Worm (Caenorhabditis elegans) whole organism, L1 larva: ENCODE data around the gene C09G9.5.
A peak's percentile ranks its signal among the peaks of the same experiment; 100 is the strongest.

Experiments
- C16A3.4 ChIP-seq: fragments of 150-350 bp; optimal IDR thresholded peaks from 2 replicates; lab custom pipeline; 2014; ENCODE audit warnings: missing biosample characterization, missing genetic modification characterization
- C34B4.2 ChIP-seq: sonication (generic microtip); optimal IDR thresholded peaks from 2 replicates; lab custom pipeline; 2017; ENCODE audit warnings: mild to moderate bottlenecking, missing genetic modification characterization, missing compliant biosample characterization
- F16B12.6 ChIP-seq: fragments of 150-350 bp; optimal IDR thresholded peaks from 2 replicates; lab custom pipeline; 2014; ENCODE audit warnings: missing biosample characterization, missing genetic modification characterization
- aha-1 ChIP-seq: fragments of 150-350 bp; optimal IDR thresholded peaks from 2 replicates; lab custom pipeline; 2014; ENCODE audit warnings: missing biosample characterization, missing genetic modification characterization
- ama-1 ChIP-seq: fragments of 150-350 bp; optimal IDR thresholded peaks from 2 replicates; lab custom pipeline; 2014
- ceh-63 ChIP-seq: fragments of 200-800 bp; sonication (Bioruptor generic); optimal IDR thresholded peaks from 2 replicates; lab custom pipeline; 2018; ENCODE audit warnings: mild to moderate bottlenecking, missing genetic modification characterization, missing compliant biosample characterization
- ceh-8 ChIP-seq: fragments of 200-800 bp; sonication (Bioruptor generic); optimal IDR thresholded peaks from 2 replicates; lab custom pipeline; 2018; ENCODE audit warnings: mild to moderate bottlenecking, missing genetic modification characterization, moderate library complexity, missing compliant biosample characterization
- ceh-88 ChIP-seq: fragments of 200-800 bp; sonication (Bioruptor generic); IDR thresholded peaks from 2 replicates; pipeline ENCODE4 v1.3.6; 2022; ENCODE audit warnings: missing genetic modification characterization, missing compliant biosample characterization
- ceh-90 ChIP-seq: sonication (generic microtip); optimal IDR thresholded peaks from 2 replicates; lab custom pipeline; 2016; ENCODE audit warnings: missing genetic modification characterization, missing compliant biosample characterization
- egl-13 ChIP-seq: sonication (generic microtip); optimal IDR thresholded peaks from 2 replicates; lab custom pipeline; 2016; ENCODE audit warnings: missing genotype, missing genetic modification reagents, missing genetic modification characterization, missing compliant biosample characterization
- egl-27 ChIP-seq, 2 experiments: fragments of 150-350 bp in 1 of 2; sonication (generic microtip); optimal IDR thresholded peaks; 3 replicates each; lab custom pipeline; 2017 to 2018; ENCODE audit warnings: missing biosample characterization in 2 of 2, missing genetic modification characterization in 2 of 2, missing genetic modification reagents in 2 of 2
- ets-5 ChIP-seq: fragments of 200-800 bp; sonication (Bioruptor generic); IDR thresholded peaks from 2 replicates; pipeline ENCODE4 v1.3.6; 2022; ENCODE audit warnings: missing genetic modification characterization, missing compliant biosample characterization
- fkh-8 ChIP-seq: sonication (generic microtip); optimal IDR thresholded peaks from 2 replicates; lab custom pipeline; 2016; ENCODE audit warnings: mild to moderate bottlenecking, missing genetic modification characterization, missing compliant biosample characterization
- hlh-4 ChIP-seq: sonication (generic microtip); optimal IDR thresholded peaks from 2 replicates; lab custom pipeline; 2016; ENCODE audit warnings: mild to moderate bottlenecking, missing genetic modification characterization, missing compliant biosample characterization
- hpl-2 ChIP-seq: fragments of 150-350 bp; optimal IDR thresholded peaks from 2 replicates; lab custom pipeline; 2014; ENCODE audit warnings: missing biosample characterization, missing genetic modification reagents, missing genetic modification characterization
- jun-1 ChIP-seq: fragments of 150-350 bp; optimal IDR thresholded peaks from 2 replicates; lab custom pipeline; 2014; ENCODE audit warnings: missing biosample characterization, missing genetic modification reagents, missing genetic modification characterization
- lin-13 ChIP-seq: fragments of 150-350 bp; optimal IDR thresholded peaks from 2 replicates; lab custom pipeline; 2014; ENCODE audit warnings: missing biosample characterization, missing genetic modification reagents, missing genetic modification characterization
- lin-15B ChIP-seq: fragments of 150-350 bp; sonication (generic microtip); optimal IDR thresholded peaks from 3 replicates; lab custom pipeline; 2014; ENCODE audit warnings: missing biosample characterization, missing genetic modification characterization
- lin-35 ChIP-seq, 2 experiments: fragments of 150-350 bp; optimal IDR thresholded peaks; 2 replicates each; lab custom pipeline; 2014; ENCODE audit warnings: missing biosample characterization in 2 of 2, missing genetic modification characterization in 2 of 2, missing genetic modification reagents in 2 of 2
- lsy-2 ChIP-seq, 2 experiments: fragments of 150-350 bp; optimal IDR thresholded peaks; 2 replicates each; lab custom pipeline; 2014; ENCODE audit warnings: missing biosample characterization in 2 of 2, missing genetic modification characterization in 2 of 2
- mab-9 ChIP-seq: fragments of 200-800 bp; sonication (Bioruptor generic); IDR thresholded peaks from 2 replicates; pipeline ENCODE4 v1.3.6; 2022; ENCODE audit warnings: missing genetic modification reagents, missing genetic modification characterization, missing compliant biosample characterization
- mep-1 ChIP-seq: fragments of 150-350 bp; optimal IDR thresholded peaks from 2 replicates; lab custom pipeline; 2014; ENCODE audit warnings: missing biosample characterization, missing genetic modification characterization
- nhr-11 ChIP-seq: fragments of 150-350 bp; optimal IDR thresholded peaks from 2 replicates; lab custom pipeline; 2014; ENCODE audit warnings: missing biosample characterization, missing genetic modification characterization
- nhr-19 ChIP-seq: fragments of 200-800 bp; sonication (Bioruptor generic); conservative IDR thresholded peaks from 2 replicates; pipeline ENCODE4 v1.3.6; 2022; ENCODE audit warnings: missing genetic modification characterization, missing compliant biosample characterization
- nhr-20 ChIP-seq: sonication (generic microtip); optimal IDR thresholded peaks from 2 replicates; lab custom pipeline; 2016; ENCODE audit warnings: mild to moderate bottlenecking, missing genetic modification characterization, missing compliant biosample characterization
- nhr-237 ChIP-seq: fragments of 150-350 bp; optimal IDR thresholded peaks from 2 replicates; lab custom pipeline; 2014; ENCODE audit warnings: missing biosample characterization, missing genetic modification characterization
- nhr-47 ChIP-seq: sonication (generic microtip); optimal IDR thresholded peaks from 2 replicates; lab custom pipeline; 2016; ENCODE audit warnings: mild to moderate bottlenecking, missing genetic modification characterization, moderate library complexity, missing compliant biosample characterization
- nhr-71 ChIP-seq: sonication (generic microtip); optimal IDR thresholded peaks from 2 replicates; lab custom pipeline; 2016; ENCODE audit warnings: mild to moderate bottlenecking, missing genetic modification characterization, moderate library complexity, missing compliant biosample characterization
- nhr-76 ChIP-seq: sonication (generic microtip); optimal IDR thresholded peaks from 2 replicates; lab custom pipeline; 2017; ENCODE audit warnings: missing biosample characterization, missing genetic modification characterization
- nhr-77 ChIP-seq: fragments of 150-350 bp; optimal IDR thresholded peaks from 2 replicates; lab custom pipeline; 2014; ENCODE audit warnings: missing biosample characterization, missing genetic modification characterization
- nhr-85 ChIP-seq: sonication (generic microtip); peaks from one replicate; lab custom pipeline; 2016; ENCODE audit warnings: missing genetic modification characterization, inconsistent platforms, missing compliant biosample characterization
- nhr-90 ChIP-seq: sonication (generic microtip); optimal IDR thresholded peaks from 2 replicates; lab custom pipeline; 2016; ENCODE audit warnings: mild to moderate bottlenecking, missing genetic modification characterization, missing compliant biosample characterization; ENCODE audit not compliant: poor library complexity
- pag-3 ChIP-seq: sonication (generic microtip); optimal IDR thresholded peaks from 2 replicates; lab custom pipeline; 2017; ENCODE audit warnings: missing genetic modification characterization, mild to moderate bottlenecking, missing compliant biosample characterization, antibody characterized with exemption, borderline replicate concordance; ENCODE audit not compliant: insufficient read depth
- rnt-1 ChIP-seq: sonication (generic microtip); optimal IDR thresholded peaks from 2 replicates; lab custom pipeline; 2016; ENCODE audit warnings: mild to moderate bottlenecking, missing genetic modification characterization, moderate library complexity, missing compliant biosample characterization
- snpc-4 ChIP-seq: fragments of 150-350 bp; optimal IDR thresholded peaks from 2 replicates; lab custom pipeline; 2014; ENCODE audit warnings: missing biosample characterization, missing genetic modification characterization
- sup-37 ChIP-seq: fragments of 200-800 bp; sonication (Bioruptor generic); optimal IDR thresholded peaks from 2 replicates; lab custom pipeline; 2018; ENCODE audit warnings: mild to moderate bottlenecking, missing genetic modification characterization, missing compliant biosample characterization
- swsn-7 ChIP-seq: sonication (generic microtip); optimal IDR thresholded peaks from 2 replicates; lab custom pipeline; 2016; ENCODE audit warnings: missing genetic modification characterization, missing compliant biosample characterization
- tbx-2 ChIP-seq: sonication (generic microtip); optimal IDR thresholded peaks from 2 replicates; lab custom pipeline; 2016; ENCODE audit warnings: missing genetic modification characterization, missing compliant biosample characterization
- tlp-1 ChIP-seq: fragments of 150-350 bp; optimal IDR thresholded peaks from 2 replicates; lab custom pipeline; 2014; ENCODE audit warnings: missing biosample characterization, missing genetic modification characterization
- unc-30 ChIP-seq: sonication (generic microtip); optimal IDR thresholded peaks from 2 replicates; lab custom pipeline; 2017; ENCODE audit warnings: missing biosample characterization, missing genetic modification characterization
- unc-62 ChIP-seq: fragments of 150-350 bp; optimal IDR thresholded peaks from 2 replicates; lab custom pipeline; 2014; ENCODE audit warnings: missing biosample characterization, missing genetic modification reagents, missing genetic modification characterization
- unc-98 ChIP-seq: fragments of 200-800 bp; sonication (Bioruptor generic); IDR thresholded peaks from 2 replicates; pipeline ENCODE4 v1.3.6; 2022; ENCODE audit warnings: missing genetic modification characterization, missing compliant biosample characterization
- vab-15 ChIP-seq: sonication (generic microtip); optimal IDR thresholded peaks from 2 replicates; lab custom pipeline; 2017; ENCODE audit warnings: missing genotype, mild to moderate bottlenecking, missing genetic modification characterization, missing compliant biosample characterization
- xbp-1 ChIP-seq: sonication (generic microtip); optimal IDR thresholded peaks from 2 replicates; lab custom pipeline; 2016; ENCODE audit warnings: missing genetic modification characterization, missing compliant biosample characterization
- ztf-4 ChIP-seq: fragments of 150-350 bp; optimal IDR thresholded peaks from 2 replicates; lab custom pipeline; 2014; ENCODE audit warnings: missing biosample characterization, missing genetic modification characterization

C09G9.5 gene

DNA sequence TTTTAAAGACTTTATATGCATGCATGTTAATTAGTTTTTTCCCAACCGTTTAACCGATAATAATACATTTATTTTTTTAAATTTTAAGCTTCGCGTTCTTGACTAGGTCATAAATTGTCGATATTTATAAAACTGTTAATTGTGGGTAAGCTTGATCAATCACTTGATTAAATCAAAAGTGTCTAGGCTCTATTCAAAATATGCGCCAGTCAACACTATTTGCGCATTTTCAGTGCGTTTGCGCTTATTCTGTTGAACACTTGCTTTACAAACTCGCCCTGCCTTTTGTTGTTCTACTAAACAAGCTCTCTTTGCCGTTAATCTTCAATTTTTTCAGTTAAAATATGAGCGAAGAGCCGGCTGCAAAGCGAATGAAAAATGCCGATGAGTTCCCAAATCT, 4.8 kb downstream of the C09G9.5 start, which contains the start of gene spr-2 (continued):
- TF ChIP-seq nhr-20 (tag; lab: Kevin White, UChicago) (peak; percentile 81), tlp-1 (tag; lab: Kevin White, UChicago) (no peak), egl-13 (tag; lab: Kevin White, UChicago) (peak; percentile 39), lin-35 (GFP tag; optimal IDR thresholded peaks at IDR 0.05; lab: Kevin White, UChicago) (peak; percentile 86 to 91), nhr-76 (tag; lab: Kevin White, UChicago) (no peak), mep-1 (tag; lab: Kevin White, UChicago) (peak; percentile 92), hlh-4 (tag; lab: Kevin White, UChicago) (no peak), ceh-8 (peak; percentile 68), F16B12.6 (tag; lab: Kevin White, UChicago) (peak; percentile 52), lin-13 (peak; percentile 42), mab-9 (GFP tag; lab: Robert Waterston, UW) (no peak), unc-30 (no peak), ets-5 (GFP tag; lab: Robert Waterston, UW) (no peak), pag-3 (no peak), nhr-11 (tag; lab: Kevin White, UChicago) (peak; percentile 67), ceh-90 (no peak), C34B4.2 (tag; lab: Kevin White, UChicago) (no peak), jun-1 (peak; percentile 39), lin-15B (tag; lab: Kevin White, UChicago) (peak; percentile 65), nhr-237 (tag; lab: Kevin White, UChicago) (no peak), lsy-2 (tag; optimal IDR thresholded peaks at IDR 0.05; lab: Kevin White, UChicago) (peak; percentile 84 to 87), aha-1 (tag; lab: Kevin White, UChicago) (no peak), fkh-8 (peak; percentile 50), swsn-7 (tag; lab: Kevin White, UChicago) (peak; percentile 81), nhr-85 (peak; percentile 76), vab-15 (no peak), tbx-2 (tag; lab: Kevin White, UChicago) (peak; percentile 78), ztf-4 (tag; lab: Kevin White, UChicago) (peak; percentile 54), nhr-47 (tag; lab: Kevin White, UChicago) (peak; percentile 84), egl-27 (tag; optimal IDR thresholded peaks at IDR 0.05; lab: Kevin White, UChicago) (no peak), nhr-77 (tag; lab: Kevin White, UChicago) (peak; percentile 19), hpl-2 (GFP tag; lab: Kevin White, UChicago) (no peak), xbp-1 (peak; percentile 80), nhr-71 (tag; lab: Kevin White, UChicago) (peak; percentile 89), C16A3.4 (peak; percentile 76), snpc-4 (peak; percentile 66), sup-37 (GFP tag; lab: Kevin White, UChicago) (no peak), ceh-63 (GFP tag; lab: Kevin White, UChicago) (no peak), unc-98 (GFP tag; lab: Robert Waterston, UW) (no peak), nhr-19 (GFP tag; lab: Robert Waterston, UW) (peak; percentile 75)
- TF ChIP-seq, all 84 proteins: peak for 49

DNA sequence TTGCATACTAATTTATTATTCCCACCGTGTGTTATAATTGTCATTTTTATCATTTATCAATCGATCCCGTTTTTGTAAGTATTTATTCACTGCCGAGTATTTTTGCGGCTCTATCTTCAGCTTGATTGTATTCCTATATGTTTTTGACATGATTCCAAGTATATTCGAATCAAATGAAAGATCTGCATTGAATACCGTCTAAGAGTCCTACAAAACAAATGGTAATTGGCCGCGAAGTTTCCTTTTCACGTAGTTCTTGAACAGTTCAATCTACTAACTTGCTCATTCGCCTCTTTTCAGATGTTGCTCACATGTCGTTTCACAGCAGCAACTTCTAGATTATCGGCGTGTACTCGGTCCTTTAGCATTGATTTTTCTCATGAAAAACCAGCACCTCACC, 6.2 kb downstream of the C09G9.5 start, which contains the start of gene C27B7.2:
Gene C27B7.2 (plus strand): TSS at position 301 of the 400 bp plus-strand sequence.
- TF ChIP-seq vab-15, result no peak
- TF ChIP-seq F16B12.6 (tag; lab: Kevin White, UChicago), result no peak
- no peak for TF ChIP-seq swsn-7 (tag; lab: Kevin White, UChicago)
- no peak for TF ChIP-seq ama-1 (lab: Kevin White, UChicago)
- no peak for TF ChIP-seq unc-62 (GFP tag; lab: Kevin White, UChicago)
- no peak for TF ChIP-seq C34B4.2 (tag; lab: Kevin White, UChicago)
- no peak for TF ChIP-seq nhr-71 (tag; lab: Kevin White, UChicago)
- no peak for TF ChIP-seq rnt-1 (tag; lab: Kevin White, UChicago)
- no peak for TF ChIP-seq nhr-19 (GFP tag; lab: Robert Waterston, UW)
- no peak for TF ChIP-seq nhr-90 (tag; lab: Kevin White, UChicago)
- no peak for TF ChIP-seq ceh-88
- TF ChIP-seq, all 84 proteins: peak for 0
